Fruit fly (Drosophila melanogaster): ENCODE measurements around the gene Vps60.
A peak's percentile ranks its signal among the peaks of the same experiment; 100 is the strongest.

- no peak for TF ChIP-seq CG8478 (optimal IDR thresholded peaks at IDR 0.05)
- peak; percentile 93 for TF ChIP-seq CTCF (optimal IDR thresholded peaks at IDR 0.05)
These were observed 24.5 kb downstream of the Vps60 start for dm6 chr3L:17596897-17597296.

All from S2 (cell line).